Worm (Caenorhabditis elegans) whole organism, L1 larva: ENCODE measurements around the gene C48B4.10.

Experiments
- C16A3.4 ChIP-seq: fragments of 150-350 bp; optimal IDR thresholded peaks from 2 replicates; lab custom pipeline; 2014; ENCODE audit warnings: missing biosample characterization, missing genetic modification characterization
- Y116A8C.19 ChIP-seq: sonication (generic microtip); optimal IDR thresholded peaks from 2 replicates; lab custom pipeline; 2016; ENCODE audit warnings: missing compliant biosample characterization, missing genetic modification characterization, borderline replicate concordance
- ceh-90 ChIP-seq: sonication (generic microtip); optimal IDR thresholded peaks from 2 replicates; lab custom pipeline; 2016; ENCODE audit warnings: missing genetic modification characterization, missing compliant biosample characterization
- hpl-2 ChIP-seq: fragments of 150-350 bp; optimal IDR thresholded peaks from 2 replicates; lab custom pipeline; 2014; ENCODE audit warnings: missing biosample characterization, missing genetic modification reagents, missing genetic modification characterization
- lin-13 ChIP-seq: fragments of 150-350 bp; optimal IDR thresholded peaks from 2 replicates; lab custom pipeline; 2014; ENCODE audit warnings: missing biosample characterization, missing genetic modification reagents, missing genetic modification characterization
- nhr-76 ChIP-seq: sonication (generic microtip); optimal IDR thresholded peaks from 2 replicates; lab custom pipeline; 2017; ENCODE audit warnings: missing biosample characterization, missing genetic modification characterization
- nhr-85 ChIP-seq: sonication (generic microtip); peaks from one replicate; lab custom pipeline; 2016; ENCODE audit warnings: missing genetic modification characterization, inconsistent platforms, missing compliant biosample characterization
- tbx-2 ChIP-seq: sonication (generic microtip); optimal IDR thresholded peaks from 2 replicates; lab custom pipeline; 2016; ENCODE audit warnings: missing genetic modification characterization, missing compliant biosample characterization

C48B4.10 gene

DNA sequence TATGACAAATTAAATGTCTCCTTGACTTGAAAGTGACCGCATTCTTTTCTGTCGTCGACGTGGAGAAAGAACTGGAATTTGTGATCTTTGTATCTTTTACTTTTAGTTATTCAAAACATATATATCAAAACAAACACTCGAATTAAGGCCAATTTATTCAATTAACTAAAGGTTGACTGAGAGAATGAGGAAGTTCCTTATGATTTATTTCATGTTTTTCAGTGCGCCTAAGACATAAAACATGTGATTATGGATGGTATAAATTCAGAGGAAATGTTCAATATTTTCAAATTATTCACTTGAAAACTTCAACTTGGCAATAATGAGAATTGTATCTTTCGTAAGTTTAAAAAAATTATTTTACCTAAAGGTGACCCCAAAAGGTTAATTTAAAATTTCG lies 50.7 kb downstream of the C48B4.10 start, which contains the start of gene F55H2.8:
F55H2.8 (plus strand) TSS at position 301 of the 400 bp plus-strand sequence.
- no peak for TF ChIP-seq tbx-2
- no peak for TF ChIP-seq nhr-85
- no peak for TF ChIP-seq hpl-2 (GFP tag; lab: Kevin White, UChicago)
- TF ChIP-seq lin-13 (GFP tag; lab: Kevin White, UChicago), result no peak
- no peak for TF ChIP-seq ceh-90
- no peak for TF ChIP-seq Y116A8C.19 (tag; lab: Kevin White, UChicago)
- no peak for TF ChIP-seq nhr-76 (tag; lab: Kevin White, UChicago)
- no peak for TF ChIP-seq C16A3.4 (tag; lab: Kevin White, UChicago)
